Worm (Caenorhabditis elegans) whole organism, L4 larva: ENCODE measurements around the gene T16A9.3.
A peak's percentile ranks its signal among the peaks of the same experiment; 100 is the strongest.

ENCODE experiments used
- F37D6.2 ChIP-seq: sonication (generic microtip); optimal IDR thresholded peaks from 2 replicates; lab custom pipeline; 2016; ENCODE audit warnings: mild to moderate bottlenecking, missing genetic modification characterization, missing compliant biosample characterization
- F44E2.7 ChIP-seq: fragments of 200-800 bp; sonication (Bioruptor generic); IDR thresholded peaks from 2 replicates; pipeline ENCODE4 v2.1.2; 2022; ENCODE audit warnings: missing genetic modification characterization, missing compliant biosample characterization
- ZK546.5 ChIP-seq, 2 experiments: sonication (generic microtip); optimal IDR thresholded peaks; 2 replicates each; lab custom pipeline; 2017; ENCODE audit warnings: missing biosample characterization in 2 of 2, missing genetic modification characterization in 2 of 2
- aha-1 ChIP-seq: fragments of 150-350 bp; peaks from one replicate; lab custom pipeline; 2014; ENCODE audit warnings: missing biosample characterization, missing genetic modification characterization
- arid-1 ChIP-seq: fragments of 200-800 bp; sonication (Bioruptor generic); conservative IDR thresholded peaks from 2 replicates; pipeline ENCODE4 v1.3.6; 2022; ENCODE audit warnings: missing genetic modification reagents, missing genetic modification characterization, missing compliant biosample characterization
- attf-4 ChIP-seq: sonication (generic microtip); optimal IDR thresholded peaks from 3 replicates; lab custom pipeline; 2017; ENCODE audit warnings: missing biosample characterization, missing genetic modification characterization
- ceh-20 ChIP-seq: fragments of 200-800 bp; sonication (Bioruptor generic); IDR thresholded peaks from 2 replicates; pipeline ENCODE4 v1.3.6; 2022; ENCODE audit warnings: missing genetic modification reagents, missing genetic modification characterization, missing compliant biosample characterization
- ceh-28 ChIP-seq: fragments of 150-350 bp; optimal IDR thresholded peaks from 2 replicates; lab custom pipeline; 2014; ENCODE audit warnings: missing biosample characterization, missing genetic modification reagents, missing genetic modification characterization
- ceh-82 ChIP-seq: sonication (generic microtip); optimal IDR thresholded peaks from 2 replicates; lab custom pipeline; 2017; ENCODE audit warnings: missing biosample characterization, missing genetic modification characterization
- ces-1 ChIP-seq: fragments of 150-350 bp; sonication (generic microtip); optimal IDR thresholded peaks from 4 replicates; lab custom pipeline; 2014; ENCODE audit warnings: missing biosample characterization, missing genetic modification reagents, missing genetic modification characterization
- daf-12 ChIP-seq: fragments of 150-350 bp; optimal IDR thresholded peaks from 2 replicates; lab custom pipeline; 2014; ENCODE audit warnings: missing biosample characterization, missing genetic modification reagents, missing genetic modification characterization
- dmd-9 ChIP-seq: fragments of 200-800 bp; sonication (Bioruptor generic); IDR thresholded peaks from 2 replicates; pipeline ENCODE4 v1.3.6; 2022; ENCODE audit warnings: missing genetic modification reagents, missing genetic modification characterization, missing compliant biosample characterization
- dve-1 ChIP-seq: sonication (generic microtip); optimal IDR thresholded peaks from 2 replicates; lab custom pipeline; 2017; ENCODE audit warnings: antibody characterized with exemption, mild to moderate bottlenecking, missing genetic modification characterization, missing compliant biosample characterization; ENCODE audit not compliant: insufficient read depth
- fos-1 ChIP-seq: fragments of 150-350 bp; optimal IDR thresholded peaks from 2 replicates; lab custom pipeline; 2014; ENCODE audit warnings: missing biosample characterization, missing genetic modification characterization
- gei-8 ChIP-seq: fragments of 200-800 bp; sonication (Bioruptor generic); optimal IDR thresholded peaks from 2 replicates; lab custom pipeline; 2018; ENCODE audit warnings: mild to moderate bottlenecking, missing genetic modification characterization, missing compliant biosample characterization
- hif-1 ChIP-seq, 2 experiments: sonication (generic microtip); optimal IDR thresholded peaks; 2 replicates each; lab custom pipeline; 2016 to 2017; ENCODE audit warnings: missing compliant biosample characterization in 2 of 2, missing genetic modification characterization in 2 of 2, missing genetic modification reagents in 2 of 2, missing genotype in 2 of 2, mild to moderate bottlenecking in 1 of 2
- hlh-11 ChIP-seq: fragments of 200-800 bp; sonication (Bioruptor generic); optimal IDR thresholded peaks from 2 replicates; lab custom pipeline; 2018; ENCODE audit warnings: mild to moderate bottlenecking, missing genetic modification characterization, missing compliant biosample characterization
- hlh-30 ChIP-seq: sonication (generic microtip); optimal IDR thresholded peaks from 2 replicates; lab custom pipeline; 2017; ENCODE audit warnings: antibody characterized with exemption, mild to moderate bottlenecking, missing genetic modification characterization, missing compliant biosample characterization; ENCODE audit not compliant: insufficient read depth
- hmg-1.1 ChIP-seq: fragments of 200-800 bp; sonication (Bioruptor generic); IDR thresholded peaks from 2 replicates; pipeline ENCODE4 v1.3.6; 2022; ENCODE audit warnings: missing genetic modification reagents, missing genetic modification characterization, missing compliant biosample characterization
- lin-15B ChIP-seq: fragments of 150-350 bp; sonication (generic microtip); optimal IDR thresholded peaks from 3 replicates; lab custom pipeline; 2014; ENCODE audit warnings: missing biosample characterization, missing genetic modification characterization
- lin-39 ChIP-seq: fragments of 150-350 bp; optimal IDR thresholded peaks from 2 replicates; lab custom pipeline; 2014; ENCODE audit warnings: missing biosample characterization, missing genetic modification reagents, missing genetic modification characterization
- mdl-1 ChIP-seq, 2 experiments: fragments of 150-350 bp in 1 of 2; sonication (generic microtip) in 1 of 2; optimal IDR thresholded peaks; 2 replicates each; lab custom pipeline; 2014 to 2017; ENCODE audit warnings: missing biosample characterization in 2 of 2, missing genetic modification characterization in 2 of 2
- mes-2 ChIP-seq: sonication (generic microtip); optimal IDR thresholded peaks from 2 replicates; lab custom pipeline; 2016; ENCODE audit warnings: missing genotype, mild to moderate bottlenecking, missing genetic modification characterization, missing compliant biosample characterization; ENCODE audit not compliant: poor library complexity, severe bottlenecking
- mxl-2 ChIP-seq: fragments of 200-800 bp; sonication (Bioruptor generic); conservative IDR thresholded peaks from 2 replicates; pipeline ENCODE4 v1.3.6; 2022; ENCODE audit warnings: missing genetic modification reagents, missing genetic modification characterization, missing compliant biosample characterization
- mxl-3 ChIP-seq: fragments of 200-800 bp; sonication (Bioruptor generic); optimal IDR thresholded peaks from 2 replicates; lab custom pipeline; 2018; ENCODE audit warnings: mild to moderate bottlenecking, missing genetic modification characterization, missing compliant biosample characterization
- nhr-10 ChIP-seq: fragments of 150-350 bp; optimal IDR thresholded peaks from 2 replicates; lab custom pipeline; 2014; ENCODE audit warnings: missing biosample characterization, missing genetic modification characterization
- nhr-102 ChIP-seq: sonication (generic microtip); optimal IDR thresholded peaks from 2 replicates; lab custom pipeline; 2016; ENCODE audit warnings: mild to moderate bottlenecking, missing genetic modification characterization, moderate library complexity, missing compliant biosample characterization
- nhr-11 ChIP-seq: fragments of 150-350 bp; optimal IDR thresholded peaks from 2 replicates; lab custom pipeline; 2014; ENCODE audit warnings: missing biosample characterization, missing genetic modification characterization
- nhr-25 ChIP-seq: sonication (generic microtip); optimal IDR thresholded peaks from 2 replicates; lab custom pipeline; 2017; ENCODE audit warnings: missing genetic modification characterization, mild to moderate bottlenecking, missing compliant biosample characterization, antibody characterized with exemption, moderate library complexity, borderline replicate concordance; ENCODE audit not compliant: insufficient read depth
- nhr-42 ChIP-seq: fragments of 200-800 bp; sonication (Bioruptor generic); IDR thresholded peaks from 2 replicates; pipeline ENCODE4 v1.3.6; 2022; ENCODE audit warnings: missing genetic modification characterization, missing compliant biosample characterization
- nhr-76 ChIP-seq: fragments of 150-350 bp; optimal IDR thresholded peaks from 2 replicates; lab custom pipeline; 2014; ENCODE audit warnings: missing biosample characterization, missing genetic modification characterization
- pha-4 ChIP-seq, 2 experiments: fragments of 150-350 bp in 1 of 2; fragments of 200-800 bp in 1 of 2; sonication (Bioruptor generic) in 1 of 2; IDR thresholded peaks in 1 of 2; optimal IDR thresholded peaks in 1 of 2; 2 replicates each; pipeline versions ENCODE4 v1.3.6 to Lab custom; 2014 to 2022; ENCODE audit warnings: missing genetic modification characterization in 2 of 2, missing genetic modification reagents in 2 of 2, missing biosample characterization in 1 of 2, missing compliant biosample characterization in 1 of 2
- saeg-2 ChIP-seq: fragments of 200-800 bp; sonication (Bioruptor generic); IDR thresholded peaks from 2 replicates; pipeline ENCODE4 v1.3.6; 2022; ENCODE audit warnings: missing genetic modification reagents, missing genetic modification characterization, missing compliant biosample characterization
- skn-1 ChIP-seq: fragments of 150-350 bp; optimal IDR thresholded peaks from 2 replicates; lab custom pipeline; 2014; ENCODE audit warnings: missing biosample characterization, missing genetic modification characterization
- snpc-4 ChIP-seq: fragments of 150-350 bp; optimal IDR thresholded peaks from 2 replicates; lab custom pipeline; 2014; ENCODE audit warnings: missing biosample characterization, missing genetic modification characterization
- spr-3 ChIP-seq: fragments of 200-800 bp; sonication (Bioruptor generic); optimal IDR thresholded peaks from 2 replicates; lab custom pipeline; 2018; ENCODE audit warnings: mild to moderate bottlenecking, missing genetic modification characterization, missing compliant biosample characterization
- tag-97 ChIP-seq: fragments of 200-800 bp; sonication (Bioruptor generic); IDR thresholded peaks from 2 replicates; pipeline ENCODE4 v1.3.6; 2022; ENCODE audit warnings: missing genetic modification characterization, missing compliant biosample characterization
- unc-130 ChIP-seq: sonication (generic microtip); optimal IDR thresholded peaks from 2 replicates; lab custom pipeline; 2016; ENCODE audit warnings: missing genetic modification reagents, missing genetic modification characterization, missing compliant biosample characterization
- vab-7 ChIP-seq: fragments of 200-800 bp; sonication (Bioruptor generic); IDR thresholded peaks from 2 replicates; pipeline ENCODE4 v1.3.6; 2022; ENCODE audit warnings: missing genetic modification reagents, missing genetic modification characterization, missing compliant biosample characterization
- zag-1 ChIP-seq: fragments of 150-350 bp; optimal IDR thresholded peaks from 2 replicates; lab custom pipeline; 2014; ENCODE audit warnings: missing biosample characterization, missing genetic modification characterization
- zfp-3 ChIP-seq: fragments of 200-800 bp; sonication (Bioruptor generic); conservative IDR thresholded peaks from 2 replicates; pipeline ENCODE4 v1.3.6; 2022; ENCODE audit warnings: missing genetic modification reagents, missing genetic modification characterization, missing compliant biosample characterization
- zip-11 ChIP-seq: fragments of 200-800 bp; sonication (Bioruptor generic); IDR thresholded peaks from 2 replicates; pipeline ENCODE4 v1.3.6; 2022; ENCODE audit warnings: missing genetic modification characterization, missing compliant biosample characterization

The T16A9.3 gene

ce11 chrV:14177657-14178129, 27.6 kb upstream of the T16A9.3 start, which contains the start of gene ceh-74 (continued):
- TF ChIP-seq unc-130 (GFP tag; lab: Kevin White, UChicago) = no peak
- TF ChIP-seq arid-1 (GFP tag; lab: Robert Waterston, UW) = no peak
- TF ChIP-seq attf-4 (tag; lab: Kevin White, UChicago) = no peak
- TF ChIP-seq daf-12 (tag; lab: Kevin White, UChicago) = no peak
- TF ChIP-seq mes-2 (tag; lab: Kevin White, UChicago) = no peak
- no peak for TF ChIP-seq nhr-102
- peak; percentile 57 for TF ChIP-seq hmg-1.1 (GFP tag; lab: Robert Waterston, UW)
- TF ChIP-seq, all 104 proteins: peak for 4

ce11 chrV:14179947-14180346, 25.4 kb upstream of the T16A9.3 start, which contains the start of gene ZC376.8:
ZC376.8 (plus strand) TSS chrV:14180247.
- TF ChIP-seq daf-12 (tag; lab: Kevin White, UChicago) = no peak
- TF ChIP-seq zag-1 (tag; lab: Kevin White, UChicago) = no peak
- no peak for TF ChIP-seq spr-3 (GFP tag; lab: Kevin White, UChicago)
- peak; percentile 24 for TF ChIP-seq aha-1

- TF ChIP-seq dve-1 (tag; lab: Kevin White, UChicago) = no peak
- peak; percentile 3 for TF ChIP-seq aha-1
- TF ChIP-seq pha-4 (GFP tag; IDR thresholded peaks at IDR 0.05; lab: Robert Waterston, UW) = no peak
- TF ChIP-seq pha-4 (tag; optimal IDR thresholded peaks at IDR 0.05; lab: Kevin White, UChicago) = no peak
- TF ChIP-seq tag-97 = no peak
These were observed 22.5 kb upstream of the T16A9.3 start, which contains the start of gene cest-2.3 for ce11 chrV:14182860-14183259. cest-2.3 (minus strand) TSS chrV:14182960.

- no peak for TF ChIP-seq zip-11
- TF ChIP-seq zfp-3 (GFP tag; lab: Robert Waterston, UW) = no peak
- no peak for TF ChIP-seq snpc-4 (tag; lab: Kevin White, UChicago)
- no peak for TF ChIP-seq mxl-2 (GFP tag; lab: Robert Waterston, UW)
- no peak for TF ChIP-seq arid-1 (GFP tag; lab: Robert Waterston, UW)
- no peak for TF ChIP-seq skn-1
- no peak for TF ChIP-seq lin-39 (tag; lab: Kevin White, UChicago)
- no peak for TF ChIP-seq hlh-11
- TF ChIP-seq gei-8 (GFP tag; lab: Kevin White, UChicago) = no peak
- no peak for TF ChIP-seq ceh-82 (tag; lab: Kevin White, UChicago)
- no peak for TF ChIP-seq F44E2.7 (GFP tag; lab: Robert Waterston, UW)
- TF ChIP-seq spr-3 (GFP tag; lab: Kevin White, UChicago) = no peak
- TF ChIP-seq lin-15B (tag; lab: Kevin White, UChicago) = peak; percentile 83
- no peak for TF ChIP-seq vab-7 (GFP tag; lab: Robert Waterston, UW)
- no peak for TF ChIP-seq nhr-25 (tag; lab: Kevin White, UChicago)
- TF ChIP-seq nhr-10 (tag; lab: Kevin White, UChicago) = no peak
- peak; percentile 5 for TF ChIP-seq ces-1 (GFP tag; lab: Kevin White, UChicago)
- no peak for TF ChIP-seq fos-1
- no peak for TF ChIP-seq aha-1
- TF ChIP-seq nhr-42 = no peak
- TF ChIP-seq nhr-76 (tag; lab: Kevin White, UChicago) = no peak
- no peak for TF ChIP-seq hif-1 (tag; optimal IDR thresholded peaks at IDR 0.05; lab: Kevin White, UChicago)
- peak; percentile 8 for TF ChIP-seq nhr-11
- TF ChIP-seq ceh-20 (GFP tag; lab: Robert Waterston, UW) = no peak
- TF ChIP-seq nhr-102 = no peak
- no peak for TF ChIP-seq hlh-30 (tag; lab: Kevin White, UChicago)
- TF ChIP-seq zag-1 (tag; lab: Kevin White, UChicago) = no peak
- no peak for TF ChIP-seq mdl-1 (tag; optimal IDR thresholded peaks at IDR 0.05; lab: Kevin White, UChicago)
- TF ChIP-seq pha-4 (GFP tag; IDR thresholded peaks at IDR 0.05; lab: Robert Waterston, UW) = no peak
- no peak for TF ChIP-seq pha-4 (tag; optimal IDR thresholded peaks at IDR 0.05; lab: Kevin White, UChicago)
- TF ChIP-seq F37D6.2 (tag; lab: Kevin White, UChicago) = no peak
- no peak for TF ChIP-seq daf-12 (tag; lab: Kevin White, UChicago)
- no peak for TF ChIP-seq mxl-3 (GFP tag; lab: Kevin White, UChicago)
- no peak for TF ChIP-seq ceh-28 (tag; lab: Kevin White, UChicago)
- TF ChIP-seq ZK546.5 (tag; optimal IDR thresholded peaks at IDR 0.05; lab: Kevin White, UChicago) = no peak
- TF ChIP-seq dmd-9 (GFP tag; lab: Robert Waterston, UW) = no peak
- TF ChIP-seq saeg-2 = no peak
These were observed 19.9 kb upstream of the T16A9.3 start, which contains the start of the genes trm-1 and ints-2 for ce11 chrV:14185438-14185837. trm-1 (minus strand) TSS chrV:14185612. ints-2 (plus strand) TSS chrV:14185686.
